Fruit fly (Drosophila melanogaster): ENCODE measurements around the gene VhaPPA1-1.
A peak's percentile ranks its signal among the peaks of the same experiment; 100 is the strongest.

VhaPPA1-1 gene

DNA sequence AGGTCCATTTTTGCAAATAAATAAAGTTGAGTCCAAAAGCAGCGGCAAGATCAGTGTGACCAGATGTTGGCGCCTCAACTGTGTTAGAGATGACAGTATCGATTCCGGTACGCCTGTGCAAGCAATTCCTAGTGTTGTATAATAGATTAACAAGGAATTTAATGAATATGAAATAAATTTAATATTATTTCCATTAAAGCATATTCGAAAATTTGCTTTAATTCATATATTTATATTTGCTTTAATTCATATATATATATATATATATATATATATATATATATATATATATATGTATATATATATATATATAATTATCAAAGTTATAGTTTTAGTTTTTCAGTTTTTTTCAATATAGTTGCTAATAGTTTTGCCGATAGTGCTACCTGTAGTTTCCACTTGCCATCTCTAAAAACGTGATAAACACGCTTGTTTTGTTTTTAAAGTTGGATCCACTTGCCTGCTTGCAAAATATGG, 5.5 kb downstream of the VhaPPA1-1 start, which contains the start of the genes Nup93-2 and CG3817 (continued):
- TF ChIP-seq CG17361 (GFP tag; IDR thresholded peaks at IDR 0.05) (peak; percentile 89), gro (GFP tag; optimal IDR thresholded peaks at IDR 0.05) (peak; percentile 8), CG4328 (GFP tag; optimal IDR thresholded peaks at IDR 0.05) (peak; percentile 45), Hsf (GFP tag; optimal IDR thresholded peaks at IDR 0.05) (peak; percentile 24), CG10565 (GFP tag; optimal IDR thresholded peaks at IDR 0.05) (no peak), Sin3A (optimal IDR thresholded peaks at IDR 0.05) (no peak), Sox102F (GFP tag; optimal IDR thresholded peaks at IDR 0.05) (peak; percentile 1), CG9932 (GFP tag; IDR thresholded peaks at IDR 0.05) (peak; percentile 89), ssp (GFP tag; IDR thresholded peaks at IDR 0.05) (peak; percentile 73), CG6254 (GFP tag; optimal IDR thresholded peaks at IDR 0.05) (no peak), CG18599 (GFP tag; optimal IDR thresholded peaks at IDR 0.05) (no peak), Chrac-16 (GFP tag; optimal IDR thresholded peaks at IDR 0.05) (peak; percentile 16), TFAM (GFP tag; optimal IDR thresholded peaks at IDR 0.05) (no peak), HmgZ (tag; optimal IDR thresholded peaks at IDR 0.05) (no peak), chif (GFP tag; optimal IDR thresholded peaks at IDR 0.05) (peak in 1 of 2 experiments; percentile 18), psq (GFP tag; optimal IDR thresholded peaks at IDR 0.05) (no peak), Asciz (GFP tag; optimal IDR thresholded peaks at IDR 0.05) (no peak), unc-4 (GFP tag; IDR thresholded peaks at IDR 0.05; ENCODE audit: partially characterized antibody) (peak; percentile 74), lab (GFP tag; optimal IDR thresholded peaks at IDR 0.05) (peak; percentile 74), C15 (GFP tag; IDR thresholded peaks at IDR 0.05) (no peak), CG7987 (GFP tag; optimal IDR thresholded peaks at IDR 0.05) (no peak), B-H2 (GFP tag; optimal IDR thresholded peaks at IDR 0.05) (peak; percentile 71), gsb-n (tag; optimal IDR thresholded peaks at IDR 0.05) (no peak), CG12659 (GFP tag; optimal IDR thresholded peaks at IDR 0.05) (peak; percentile 36), tx (GFP tag; optimal IDR thresholded peaks at IDR 0.05) (no peak), ranshi (GFP tag; IDR thresholded peaks at IDR 0.05) (peak; percentile 72; the same call in 1 of the 2 replicates), tio (GFP tag; optimal IDR thresholded peaks at IDR 0.05) (no peak), ken (GFP tag; IDR thresholded peaks at IDR 0.05) (peak; percentile 69; the same call in 2 of the 3 replicates), sna (GFP tag; IDR thresholded peaks at IDR 0.05; ENCODE audit: partially characterized antibody) (no peak), HmgD (GFP tag; optimal IDR thresholded peaks at IDR 0.05) (no peak), CG15514 (GFP tag; optimal IDR thresholded peaks at IDR 0.05) (peak; percentile 28), CG1233 (GFP tag; optimal IDR thresholded peaks at IDR 0.05) (peak; percentile 54), Blimp-1 (GFP tag; optimal IDR thresholded peaks at IDR 0.05) (peak; percentile 21), Ada2b (GFP tag; IDR thresholded peaks at IDR 0.05) (peak; percentile 26; the same call in 1 of the 2 replicates), pros (GFP tag; optimal IDR thresholded peaks at IDR 0.05) (no peak), CG10267 (tag; optimal IDR thresholded peaks at IDR 0.05) (peak; percentile 86), CHES-1-like (GFP tag; optimal IDR thresholded peaks at IDR 0.05) (no peak), Opbp (GFP tag; IDR thresholded peaks at IDR 0.05; ENCODE audit: partially characterized antibody) (peak; percentile 45; the same call in 1 of the 3 replicates), CG10654 (GFP tag; optimal IDR thresholded peaks at IDR 0.05) (peak; percentile 68), Myb (GFP tag; optimal IDR thresholded peaks at IDR 0.05) (no peak), tgo (GFP tag; IDR thresholded peaks at IDR 0.05) (no peak), CG34376 (GFP tag; optimal IDR thresholded peaks at IDR 0.05) (no peak), cad (GFP tag; optimal IDR thresholded peaks at IDR 0.05) (no peak), Hr3 (GFP tag; optimal IDR thresholded peaks at IDR 0.05) (peak; percentile 72), Dll (GFP tag; IDR thresholded peaks at IDR 0.05; ENCODE audit: partially characterized antibody) (peak; percentile 60; the same call in 1 of the 4 replicates), CG7556 (GFP tag; optimal IDR thresholded peaks at IDR 0.05) (peak; percentile 56), CG18262 (tag; optimal IDR thresholded peaks at IDR 0.05) (peak; percentile 77), Sry-β (GFP tag; optimal IDR thresholded peaks at IDR 0.05) (no peak), scrt (GFP tag; optimal IDR thresholded peaks at IDR 0.05) (peak; percentile 13), CG6689 (GFP tag; IDR thresholded peaks at IDR 0.05) (peak; percentile 26; the same call in 1 of the 2 replicates)

Data from whole organism, embryonic.